Fruit fly (Drosophila melanogaster) whole organism, wandering third instar larva: ENCODE measurements around the gene Reck.

Experiments
- Abd-B ChIP-seq: fragments of >200 bp; optimal IDR thresholded peaks from 2 replicates; lab custom pipeline; 2017; ENCODE audit warnings: missing biosample characterization, missing genetic modification characterization
- Dfd ChIP-seq: fragments of >200 bp; optimal IDR thresholded peaks from 2 replicates; lab custom pipeline; 2017; ENCODE audit warnings: missing biosample characterization, missing genetic modification characterization
- Hr78 ChIP-seq: fragments of >200 bp; optimal IDR thresholded peaks from 2 replicates; lab custom pipeline; 2017; ENCODE audit warnings: missing biosample characterization, missing genetic modification characterization
- Myc ChIP-seq: fragments of >200 bp; optimal IDR thresholded peaks from 2 replicates; lab custom pipeline; 2017
- N ChIP-seq: fragments of >200 bp; optimal IDR thresholded peaks from 2 replicates; lab custom pipeline; 2018; ENCODE audit warnings: missing biosample characterization, missing external identifiers, missing genetic modification characterization
- Rel ChIP-seq, 2 experiments: fragments of 200-800 bp; sonication (Bioruptor generic) in 1 of 2; optimal IDR thresholded peaks; 2 replicates in 1 of 2; 3 replicates in 1 of 2; lab custom pipeline; 2016 to 2019; ENCODE audit warnings: mild to moderate bottlenecking in 2 of 2, missing biosample characterization in 2 of 2, missing genetic modification characterization in 2 of 2, moderate library complexity in 1 of 2
- br ChIP-seq: fragments of 200-800 bp; sonication (Bioruptor generic); optimal IDR thresholded peaks from 2 replicates; lab custom pipeline; 2016; ENCODE audit warnings: missing biosample characterization, missing genetic modification characterization
- psq ChIP-seq: fragments of 200-800 bp; sonication (Bioruptor generic); optimal IDR thresholded peaks from 3 replicates; lab custom pipeline; 2017; ENCODE audit warnings: missing biosample characterization, mild to moderate bottlenecking, missing genetic modification characterization, moderate library complexity
- rgr ChIP-seq: fragments of 200-800 bp; sonication (Bioruptor generic); optimal IDR thresholded peaks from 3 replicates; lab custom pipeline; 2016; ENCODE audit warnings: missing biosample characterization, mild to moderate bottlenecking, missing genetic modification characterization
- sage ChIP-seq: fragments of 200-800 bp; sonication (Bioruptor generic); optimal IDR thresholded peaks from 2 replicates; lab custom pipeline; 2016; ENCODE audit warnings: missing biosample characterization, mild to moderate bottlenecking, missing genetic modification characterization
- usp ChIP-seq: fragments of >200 bp; optimal IDR thresholded peaks from 2 replicates; lab custom pipeline; 2017; ENCODE audit warnings: missing biosample characterization, missing genetic modification characterization
- woc ChIP-seq: sonication (Bioruptor generic); optimal IDR thresholded peaks from 2 replicates; lab custom pipeline; 2016; ENCODE audit warnings: missing biosample characterization, mild to moderate bottlenecking, missing genetic modification characterization

DNA sequence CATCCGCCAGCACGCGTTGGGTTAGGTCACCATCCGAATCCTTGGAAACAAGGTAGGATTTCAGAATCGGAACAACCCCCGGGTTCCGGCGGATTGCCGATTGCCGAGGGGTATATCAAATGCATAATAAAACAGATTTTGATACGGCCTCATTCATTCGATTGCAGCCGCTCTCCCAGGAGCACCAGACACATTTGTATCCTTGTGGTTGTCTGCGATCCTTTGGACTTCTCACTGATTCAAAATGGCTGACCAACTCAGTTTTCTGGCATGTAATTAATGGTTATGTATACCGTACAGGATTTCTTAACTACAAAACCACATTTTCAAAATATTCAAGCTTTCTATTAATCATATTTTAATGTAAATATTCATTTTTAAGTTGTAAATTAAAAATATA lies 33.7 kb upstream of the Reck start:
- TF ChIP-seq woc (GFP tag; lab: Kevin White, UChicago) (no peak), Myc (lab: Kevin White, UChicago) (no peak), psq (GFP tag; lab: Kevin White, UChicago) (no peak), br (GFP tag; lab: Kevin White, UChicago) (no peak), N (GFP tag; lab: Kevin White, UChicago) (no peak), Rel (GFP tag; optimal IDR thresholded peaks at IDR 0.05; lab: Kevin White, UChicago) (no peak), Rel (tag; optimal IDR thresholded peaks at IDR 0.05; lab: Kevin White, UChicago) (no peak), Dfd (GFP tag; lab: Kevin White, UChicago) (no peak), usp (GFP tag; lab: Kevin White, UChicago) (no peak), Abd-B (GFP tag; lab: Kevin White, UChicago) (no peak), Hr78 (GFP tag; lab: Kevin White, UChicago) (no peak), rgr (no peak), sage (GFP tag; lab: Kevin White, UChicago) (no peak)
